Fruit fly (Drosophila melanogaster) whole organism, embryonic: Measurements from ENCODE around the gene Pex5.
A peak's percentile ranks its signal among the peaks of the same experiment; 100 is the strongest.

ENCODE experiments used
- ATbp ChIP-seq: fragments of 200-800 bp; sonication (Bioruptor generic); optimal IDR thresholded peaks from 2 replicates; lab custom pipeline; 2017; ENCODE audit warnings: missing biosample characterization, mild to moderate bottlenecking, missing genetic modification characterization, missing genetic modification reagents
- Aef1 ChIP-seq: fragments of 200-800 bp; sonication (Bioruptor generic); IDR thresholded peaks from 3 replicates; pipeline ENCODE4 v1.3.6; 2022; ENCODE audit warnings: missing biosample characterization, missing genetic modification characterization
- Atf3 ChIP-seq: fragments of 200-800 bp; sonication (Bioruptor generic); optimal IDR thresholded peaks from 3 replicates; lab custom pipeline; 2016; ENCODE audit warnings: missing biosample characterization, missing genetic modification characterization
- CG10321 ChIP-seq: fragments of 200-800 bp; sonication (Bioruptor generic); IDR thresholded peaks from 2 replicates; pipeline ENCODE4 v1.3.6; 2022; ENCODE audit warnings: missing biosample characterization, missing genetic modification characterization
- CG10366 ChIP-seq: fragments of 200-800 bp; sonication (Bioruptor generic); IDR thresholded peaks from 2 replicates; pipeline ENCODE4 v1.3.6; 2022; ENCODE audit warnings: missing biosample characterization, missing genetic modification characterization
- CG10543 ChIP-seq: fragments of 200-800 bp; sonication (Bioruptor generic); optimal IDR thresholded peaks from 3 replicates; lab custom pipeline; 2017; ENCODE audit warnings: missing biosample characterization, mild to moderate bottlenecking, missing genetic modification characterization, moderate library complexity
- CG12744 ChIP-seq: fragments of 200-800 bp; sonication (Bioruptor generic); optimal IDR thresholded peaks from 2 replicates; lab custom pipeline; 2016; ENCODE audit warnings: missing biosample characterization, missing genetic modification characterization
- CG13296 ChIP-seq: fragments of 200-800 bp; sonication (Bioruptor generic); optimal IDR thresholded peaks from 3 replicates; lab custom pipeline; 2018; ENCODE audit warnings: missing biosample characterization, mild to moderate bottlenecking, missing genetic modification characterization
- CG14667 ChIP-seq: fragments of 200-800 bp; sonication (Bioruptor generic); IDR thresholded peaks from 2 replicates; pipeline ENCODE4 v1.3.6; 2022; ENCODE audit warnings: missing biosample characterization, missing genetic modification characterization
- CG15011 ChIP-seq: fragments of 200-800 bp; sonication (Bioruptor generic); optimal IDR thresholded peaks from 3 replicates; lab custom pipeline; 2018; ENCODE audit warnings: missing biosample characterization, mild to moderate bottlenecking, missing genetic modification characterization
- CG15073 ChIP-seq: fragments of 200-800 bp; sonication (Bioruptor generic); optimal IDR thresholded peaks from 2 replicates; lab custom pipeline; 2016; ENCODE audit warnings: missing biosample characterization, missing genetic modification characterization
- CG15696 ChIP-seq: fragments of 200-800 bp; sonication (Bioruptor generic); optimal IDR thresholded peaks from 2 replicates; lab custom pipeline; 2019; ENCODE audit warnings: missing biosample characterization, mild to moderate bottlenecking, missing genetic modification characterization, moderate library complexity
- CG1603 ChIP-seq: fragments of 200-800 bp; sonication (Bioruptor generic); optimal IDR thresholded peaks from 2 replicates; lab custom pipeline; 2019; ENCODE audit warnings: missing biosample characterization, mild to moderate bottlenecking, missing genetic modification characterization, moderate library complexity
- CG17829 ChIP-seq: fragments of 200-800 bp; optimal IDR thresholded peaks from 2 replicates; lab custom pipeline; 2019; ENCODE audit warnings: missing biosample characterization, mild to moderate bottlenecking, missing genetic modification characterization, moderate library complexity
- CG2875 ChIP-seq: fragments of 200-800 bp; sonication (Bioruptor generic); optimal IDR thresholded peaks from 2 replicates; lab custom pipeline; 2017; ENCODE audit warnings: missing biosample characterization, mild to moderate bottlenecking, missing genetic modification characterization, missing genetic modification reagents
- CG2889 ChIP-seq: fragments of 200-800 bp; sonication (Bioruptor generic); IDR thresholded peaks from 3 replicates; pipeline ENCODE4 v1.3.6; 2022; ENCODE audit warnings: missing biosample characterization, missing genetic modification characterization
- CG31365 ChIP-seq: fragments of 200-800 bp; sonication (Bioruptor generic); optimal IDR thresholded peaks from 2 replicates; lab custom pipeline; 2018; ENCODE audit warnings: missing biosample characterization, mild to moderate bottlenecking, missing genetic modification characterization
- CG6272 ChIP-seq: fragments of 200-800 bp; sonication (Bioruptor generic); IDR thresholded peaks from 2 replicates; pipeline ENCODE4 v1.3.6; 2022; ENCODE audit warnings: missing biosample characterization, missing genetic modification characterization
- CG7745 ChIP-seq: fragments of 200-800 bp; sonication (Bioruptor generic); optimal IDR thresholded peaks from 2 replicates; lab custom pipeline; 2018; ENCODE audit warnings: missing biosample characterization, mild to moderate bottlenecking, missing genetic modification characterization, moderate library complexity
- CG7839 ChIP-seq: fragments of 200-800 bp; sonication (Bioruptor generic); optimal IDR thresholded peaks from 3 replicates; lab custom pipeline; 2018; ENCODE audit warnings: missing biosample characterization, mild to moderate bottlenecking, missing genetic modification characterization, moderate library complexity
- CG8765 ChIP-seq: fragments of 200-800 bp; sonication (Bioruptor generic); IDR thresholded peaks from 2 replicates; pipeline ENCODE4 v1.3.6; 2022; ENCODE audit warnings: missing biosample characterization, missing genetic modification characterization
- CG8924 ChIP-seq: fragments of 200-800 bp; optimal IDR thresholded peaks from 3 replicates; lab custom pipeline; 2019; ENCODE audit warnings: missing biosample characterization, mild to moderate bottlenecking, missing genetic modification characterization, moderate library complexity
- CG9215 ChIP-seq: fragments of 200-800 bp; sonication (Bioruptor generic); IDR thresholded peaks from 2 replicates; pipeline ENCODE4 v1.3.6; 2022; ENCODE audit warnings: missing biosample characterization, missing genetic modification characterization
- CG9817 ChIP-seq: fragments of 200-800 bp; sonication (Bioruptor generic); optimal IDR thresholded peaks from 2 replicates; lab custom pipeline; 2018; ENCODE audit warnings: missing biosample characterization, mild to moderate bottlenecking, missing genetic modification characterization, moderate library complexity
- Dek ChIP-seq: fragments of 200-800 bp; sonication (Bioruptor generic); optimal IDR thresholded peaks from 3 replicates; lab custom pipeline; 2019; ENCODE audit warnings: missing biosample characterization, mild to moderate bottlenecking, missing genetic modification characterization, moderate library complexity
- HLHmδ ChIP-seq: fragments of 200-800 bp; sonication (Bioruptor generic); optimal IDR thresholded peaks from 2 replicates; lab custom pipeline; 2018; ENCODE audit warnings: missing biosample characterization, mild to moderate bottlenecking, missing genetic modification characterization, moderate library complexity
- Mrtf ChIP-seq: fragments of 200-800 bp; sonication (Bioruptor generic); IDR thresholded peaks from 3 replicates; pipeline ENCODE4 v1.3.6; 2022; ENCODE audit warnings: missing biosample characterization, missing genetic modification characterization
- NK7.1 ChIP-seq: fragments of 200-800 bp; sonication (Bioruptor generic); optimal IDR thresholded peaks from 3 replicates; lab custom pipeline; 2016; ENCODE audit warnings: missing biosample characterization, missing genetic modification characterization
- Rfx ChIP-seq: fragments of 200-800 bp; sonication (Bioruptor generic); IDR thresholded peaks from 2 replicates; pipeline ENCODE4 v1.3.6; 2022; ENCODE audit warnings: missing biosample characterization, missing genetic modification characterization
- Spps ChIP-seq: fragments of 200-800 bp; sonication (Bioruptor generic); optimal IDR thresholded peaks from 2 replicates; lab custom pipeline; 2018; ENCODE audit warnings: missing biosample characterization, mild to moderate bottlenecking, missing genetic modification characterization
- YL-1 ChIP-seq: fragments of 200-800 bp; sonication (Bioruptor generic); optimal IDR thresholded peaks from 3 replicates; lab custom pipeline; 2017; ENCODE audit warnings: missing biosample characterization, mild to moderate bottlenecking, missing genetic modification characterization
- al ChIP-seq: fragments of 200-800 bp; sonication (Bioruptor generic); IDR thresholded peaks from 2 replicates; pipeline ENCODE4 v1.3.6; 2022; ENCODE audit warnings: missing biosample characterization, missing genetic modification characterization
- cad ChIP-seq: fragments of >200 bp; optimal IDR thresholded peaks from 2 replicates; lab custom pipeline; 2017; ENCODE audit warnings: missing biosample characterization, missing genetic modification characterization
- da ChIP-seq: fragments of 200-800 bp; sonication (Bioruptor generic); optimal IDR thresholded peaks from 2 replicates; lab custom pipeline; 2016; ENCODE audit warnings: missing biosample characterization, missing genetic modification characterization
- danr ChIP-seq: fragments of 200-800 bp; sonication (Bioruptor generic); IDR thresholded peaks from 2 replicates; pipeline ENCODE4 v1.3.6; 2022; ENCODE audit warnings: missing biosample characterization, missing genetic modification characterization
- disco-r ChIP-seq: fragments of 200-800 bp; sonication (Bioruptor generic); optimal IDR thresholded peaks from 2 replicates; lab custom pipeline; 2016; ENCODE audit warnings: missing biosample characterization, missing genetic modification characterization
- esg ChIP-seq: fragments of 200-800 bp; sonication (Bioruptor generic); conservative IDR thresholded peaks from 2 replicates; pipeline ENCODE4 v1.3.6; 2022; ENCODE audit warnings: missing biosample characterization, missing genetic modification characterization
- fu2 ChIP-seq: fragments of 200-800 bp; sonication (Bioruptor generic); optimal IDR thresholded peaks from 2 replicates; lab custom pipeline; 2016; ENCODE audit warnings: missing biosample characterization, missing genetic modification characterization
- gem ChIP-seq: fragments of 200-800 bp; sonication (Bioruptor generic); optimal IDR thresholded peaks from 2 replicates; lab custom pipeline; 2019; ENCODE audit warnings: missing biosample characterization, mild to moderate bottlenecking, missing genetic modification characterization, moderate library complexity
- h ChIP-seq: fragments of >200 bp; optimal IDR thresholded peaks from 2 replicates; lab custom pipeline; 2017
- jing ChIP-seq: fragments of 200-800 bp; sonication (Bioruptor generic); optimal IDR thresholded peaks from 2 replicates; lab custom pipeline; 2018; ENCODE audit warnings: missing biosample characterization, mild to moderate bottlenecking, missing genetic modification characterization
- lilli ChIP-seq: fragments of 200-800 bp; sonication (Bioruptor generic); optimal IDR thresholded peaks from 3 replicates; lab custom pipeline; 2016; ENCODE audit warnings: missing biosample characterization, missing genetic modification characterization
- nau ChIP-seq: fragments of 200-800 bp; sonication (Bioruptor generic); optimal IDR thresholded peaks from 3 replicates; lab custom pipeline; 2017; ENCODE audit warnings: missing biosample characterization, mild to moderate bottlenecking, missing genetic modification characterization, missing genetic modification reagents
- nerfin-2 ChIP-seq: fragments of 200-800 bp; sonication (Bioruptor generic); IDR thresholded peaks from 2 replicates; pipeline ENCODE4 v1.3.6; 2022; ENCODE audit warnings: missing biosample characterization, missing genetic modification characterization; ENCODE audit not compliant: partially characterized antibody
- pho ChIP-seq: fragments of 200-800 bp; sonication (Bioruptor generic); optimal IDR thresholded peaks from 2 replicates; lab custom pipeline; 2016; ENCODE audit warnings: missing biosample characterization, missing genetic modification characterization
- salm ChIP-seq: fragments of 200-800 bp; sonication (Bioruptor generic); optimal IDR thresholded peaks from 2 replicates; lab custom pipeline; 2018; ENCODE audit warnings: missing biosample characterization, mild to moderate bottlenecking, missing genetic modification characterization
- sd ChIP-seq: fragments of 200-800 bp; sonication (Bioruptor generic); optimal IDR thresholded peaks from 3 replicates; lab custom pipeline; 2018; ENCODE audit warnings: missing biosample characterization, mild to moderate bottlenecking, missing genetic modification characterization, moderate library complexity
- sens ChIP-seq: fragments of 200-800 bp; sonication (Bioruptor generic); peaks from one replicate; lab custom pipeline; 2016; ENCODE audit warnings: missing biosample characterization, missing genetic modification characterization
- sima ChIP-seq: fragments of 200-800 bp; sonication (Bioruptor generic); optimal IDR thresholded peaks from 2 replicates; lab custom pipeline; 2016; ENCODE audit warnings: missing biosample characterization, missing genetic modification characterization
- sqz ChIP-seq: fragments of 200-800 bp; sonication (Bioruptor generic); optimal IDR thresholded peaks from 3 replicates; lab custom pipeline; 2018; ENCODE audit warnings: missing biosample characterization, mild to moderate bottlenecking, missing genetic modification characterization

Pex5 gene

dm6 chrX:1830396-1831218 is 38.3 kb downstream of the Pex5 start (continued):
- TF ChIP-seq CG12744 (GFP tag; lab: Kevin White, UChicago) (peak; percentile 94), YL-1 (peak; percentile 78), da (peak; percentile 76), sqz (GFP tag; lab: Kevin White, UChicago) (peak; percentile 90), sd (tag; lab: Kevin White, UChicago) (peak; percentile 89), CG2875 (GFP tag; lab: Kevin White, UChicago) (peak; percentile 92), al (peak; percentile 95), CG9817 (tag; lab: Kevin White, UChicago) (peak; percentile 95), pho (GFP tag; lab: Kevin White, UChicago) (peak; percentile 95), jing (GFP tag; lab: Kevin White, UChicago) (peak; percentile 91), lilli (peak; percentile 97), nerfin-2 (peak; percentile 45; the same call in 1 of the 2 replicates), CG15011 (GFP tag; lab: Kevin White, UChicago) (peak; percentile 94), CG10366 (GFP tag; lab: Robert Waterston, UW) (peak; percentile 97), CG13296 (peak; percentile 95), gem (tag; lab: Kevin White, UChicago) (peak; percentile 97), Atf3 (GFP tag; lab: Kevin White, UChicago) (peak; percentile 94), CG31365 (tag; lab: Kevin White, UChicago) (peak; percentile 84), Mrtf (GFP tag; lab: Robert Waterston, UW) (peak; percentile 96), CG15073 (peak; percentile 65), CG14667 (GFP tag; lab: Robert Waterston, UW) (peak; percentile 92), salm (peak; percentile 94), CG9215 (GFP tag; lab: Robert Waterston, UW) (peak; percentile 90), CG8765 (GFP tag; lab: Robert Waterston, UW) (peak; percentile 87), NK7.1 (GFP tag; lab: Kevin White, UChicago) (peak; percentile 91), disco-r (peak; percentile 87), sens (peak; percentile 98), Aef1 (peak; percentile 96), fu2 (GFP tag; lab: Kevin White, UChicago) (peak; percentile 93), CG7839 (tag; lab: Kevin White, UChicago) (peak; percentile 97), CG10321 (peak; percentile 76), Spps (tag; lab: Kevin White, UChicago) (peak; percentile 68), CG7745 (tag; lab: Kevin White, UChicago) (no peak), CG10543 (peak; percentile 95), esg (GFP tag; lab: Robert Waterston, UW) (peak; percentile 97), sima (GFP tag; lab: Kevin White, UChicago) (peak; percentile 84), nau (GFP tag; lab: Kevin White, UChicago) (peak; percentile 92), CG15696 (tag; lab: Kevin White, UChicago) (peak; percentile 70), h (lab: Kevin White, UChicago) (no peak), cad (no peak), Rfx (peak; percentile 99), CG8924 (tag; lab: Kevin White, UChicago) (peak; percentile 97), CG6272 (GFP tag; lab: Robert Waterston, UW) (peak; percentile 95), CG17829 (tag; lab: Kevin White, UChicago) (peak; percentile 94), ATbp (GFP tag; lab: Kevin White, UChicago) (peak; percentile 94), CG1603 (tag; lab: Kevin White, UChicago) (peak; percentile 97), HLHmδ (GFP tag; lab: Kevin White, UChicago) (no peak), Dek (tag; lab: Kevin White, UChicago) (peak; percentile 96), CG2889 (GFP tag; lab: Robert Waterston, UW) (peak; percentile 93), danr (GFP tag; lab: Robert Waterston, UW) (peak; percentile 94)
